Fruit fly (Drosophila melanogaster) whole organism, embryonic: ENCODE measurements around the gene CG2841.

ENCODE experiments used
- ATbp ChIP-seq: fragments of 200-800 bp; sonication (Bioruptor generic); optimal IDR thresholded peaks from 2 replicates; lab custom pipeline; 2017; ENCODE audit warnings: missing biosample characterization, mild to moderate bottlenecking, missing genetic modification characterization, missing genetic modification reagents
- Blimp-1 ChIP-seq: fragments of 200-800 bp; sonication (Bioruptor generic); optimal IDR thresholded peaks from 3 replicates; lab custom pipeline; 2018; ENCODE audit warnings: missing biosample characterization, missing genetic modification characterization, mild to moderate bottlenecking, moderate library complexity, missing genetic modification reagents
- CG10209 ChIP-seq: fragments of 200-800 bp; sonication (Bioruptor generic); optimal IDR thresholded peaks from 3 replicates; lab custom pipeline; 2017; ENCODE audit warnings: missing biosample characterization, mild to moderate bottlenecking, missing genetic modification characterization, missing genetic modification reagents
- CG11085 ChIP-seq: fragments of 200-800 bp; sonication (Bioruptor generic); IDR thresholded peaks from 2 replicates; pipeline ENCODE4 v1.3.6; 2022; ENCODE audit warnings: missing biosample characterization, missing genetic modification characterization
- CG11723 ChIP-seq: fragments of 200-800 bp; sonication (Bioruptor generic); optimal IDR thresholded peaks from 2 replicates; lab custom pipeline; 2017; ENCODE audit warnings: missing biosample characterization, mild to moderate bottlenecking, missing genetic modification characterization
- CG12391 ChIP-seq: fragments of 200-800 bp; sonication (Bioruptor generic); optimal IDR thresholded peaks from 3 replicates; lab custom pipeline; 2018; ENCODE audit warnings: missing biosample characterization, mild to moderate bottlenecking, missing genetic modification characterization, moderate library complexity
- CG12942 ChIP-seq: fragments of 200-800 bp; sonication (Bioruptor generic); optimal IDR thresholded peaks from 3 replicates; lab custom pipeline; 2016; ENCODE audit warnings: missing biosample characterization, missing genetic modification characterization
- CG14441 ChIP-seq: fragments of 200-800 bp; sonication (Bioruptor generic); IDR thresholded peaks from 2 replicates; pipeline ENCODE4 v1.3.6; 2022; ENCODE audit warnings: missing biosample characterization, missing genetic modification characterization
- CG15269 ChIP-seq: fragments of 200-800 bp; sonication (Bioruptor generic); optimal IDR thresholded peaks from 2 replicates; lab custom pipeline; 2018; ENCODE audit warnings: missing biosample characterization, mild to moderate bottlenecking, missing genetic modification characterization, moderate library complexity
- CG17328 ChIP-seq: fragments of 200-800 bp; sonication (Bioruptor generic); IDR thresholded peaks from 2 replicates; pipeline ENCODE4 v1.3.6; 2022; ENCODE audit warnings: missing biosample characterization, missing genetic modification characterization
- CG17359 ChIP-seq: fragments of 200-800 bp; sonication (Bioruptor generic); optimal IDR thresholded peaks from 3 replicates; lab custom pipeline; 2018; ENCODE audit warnings: missing biosample characterization, mild to moderate bottlenecking, missing genetic modification characterization, moderate library complexity
- CG17829 ChIP-seq: fragments of 200-800 bp; optimal IDR thresholded peaks from 2 replicates; lab custom pipeline; 2019; ENCODE audit warnings: missing biosample characterization, mild to moderate bottlenecking, missing genetic modification characterization, moderate library complexity
- CG18262 ChIP-seq: fragments of 200-800 bp; optimal IDR thresholded peaks from 3 replicates; lab custom pipeline; 2019; ENCODE audit warnings: missing biosample characterization, mild to moderate bottlenecking, missing genetic modification characterization, moderate library complexity
- CG4424 ChIP-seq: fragments of 200-800 bp; sonication (Bioruptor generic); optimal IDR thresholded peaks from 3 replicates; lab custom pipeline; 2016; ENCODE audit warnings: missing biosample characterization, missing genetic modification characterization
- CG6272 ChIP-seq: fragments of 200-800 bp; sonication (Bioruptor generic); IDR thresholded peaks from 2 replicates; pipeline ENCODE4 v1.3.6; 2022; ENCODE audit warnings: missing biosample characterization, missing genetic modification characterization
- CG6689 ChIP-seq: fragments of 200-800 bp; sonication (Bioruptor generic); IDR thresholded peaks from 2 replicates; pipeline ENCODE4 v1.3.6; 2022; ENCODE audit warnings: missing biosample characterization, missing genetic modification characterization
- CG6813 ChIP-seq: fragments of 200-800 bp; sonication (Bioruptor generic); optimal IDR thresholded peaks from 2 replicates; lab custom pipeline; 2017; ENCODE audit warnings: missing biosample characterization, missing genetic modification characterization, mild to moderate bottlenecking, moderate library complexity, missing genetic modification reagents
- CG7839 ChIP-seq: fragments of 200-800 bp; sonication (Bioruptor generic); optimal IDR thresholded peaks from 3 replicates; lab custom pipeline; 2018; ENCODE audit warnings: missing biosample characterization, mild to moderate bottlenecking, missing genetic modification characterization, moderate library complexity
- CG8388 ChIP-seq: fragments of 200-800 bp; sonication (Bioruptor generic); optimal IDR thresholded peaks from 2 replicates; lab custom pipeline; 2019; ENCODE audit warnings: missing biosample characterization, mild to moderate bottlenecking, missing genetic modification characterization, moderate library complexity
- CG9215 ChIP-seq: fragments of 200-800 bp; sonication (Bioruptor generic); IDR thresholded peaks from 2 replicates; pipeline ENCODE4 v1.3.6; 2022; ENCODE audit warnings: missing biosample characterization, missing genetic modification characterization
- CG9727 ChIP-seq: fragments of 200-800 bp; sonication (Bioruptor generic); optimal IDR thresholded peaks from 3 replicates; lab custom pipeline; 2017; ENCODE audit warnings: missing biosample characterization, mild to moderate bottlenecking, missing genetic modification characterization
- CoRest ChIP-seq: fragments of 200-800 bp; sonication (Bioruptor generic); optimal IDR thresholded peaks from 3 replicates; lab custom pipeline; 2018; ENCODE audit warnings: missing biosample characterization, mild to moderate bottlenecking, missing genetic modification characterization, moderate library complexity
- D19A ChIP-seq: fragments of 200-800 bp; optimal IDR thresholded peaks from 3 replicates; lab custom pipeline; 2019; ENCODE audit warnings: missing biosample characterization, mild to moderate bottlenecking, missing genetic modification characterization, moderate library complexity
- Deaf1 ChIP-seq: fragments of 200-800 bp; optimal IDR thresholded peaks from 3 replicates; lab custom pipeline; 2019; ENCODE audit warnings: missing biosample characterization, mild to moderate bottlenecking, missing genetic modification characterization, moderate library complexity
- Hmx ChIP-seq: fragments of 200-800 bp; sonication (Bioruptor generic); optimal IDR thresholded peaks from 2 replicates; lab custom pipeline; 2016; ENCODE audit warnings: missing biosample characterization, missing genetic modification characterization
- Hsf ChIP-seq: fragments of 200-800 bp; sonication (Bioruptor generic); optimal IDR thresholded peaks from 3 replicates; lab custom pipeline; 2016; ENCODE audit warnings: missing biosample characterization, missing genetic modification characterization
- PHDP ChIP-seq: fragments of 200-800 bp; sonication (Bioruptor generic); optimal IDR thresholded peaks from 3 replicates; lab custom pipeline; 2018; ENCODE audit warnings: missing biosample characterization, mild to moderate bottlenecking, missing genetic modification characterization, moderate library complexity
- Xbp1 ChIP-seq: fragments of 200-800 bp; sonication (Bioruptor generic); optimal IDR thresholded peaks from 3 replicates; lab custom pipeline; 2016; ENCODE audit warnings: missing biosample characterization, mild to moderate bottlenecking, missing genetic modification characterization
- az2 ChIP-seq: fragments of 200-800 bp; sonication (Bioruptor generic); optimal IDR thresholded peaks from 3 replicates; lab custom pipeline; 2016; ENCODE audit warnings: missing biosample characterization, missing genetic modification characterization
- bsh ChIP-seq, 2 experiments: fragments of 200-800 bp; sonication (Bioruptor generic); optimal IDR thresholded peaks; 2 replicates each; lab custom pipeline; 2017 to 2018; ENCODE audit warnings: mild to moderate bottlenecking in 2 of 2, missing biosample characterization in 2 of 2, missing genetic modification characterization in 2 of 2, moderate library complexity in 1 of 2
- cg ChIP-seq: fragments of 200-800 bp; sonication (Bioruptor generic); optimal IDR thresholded peaks from 3 replicates; lab custom pipeline; 2019; ENCODE audit warnings: missing biosample characterization, mild to moderate bottlenecking, missing genetic modification characterization, moderate library complexity
- danr ChIP-seq: fragments of 200-800 bp; sonication (Bioruptor generic); IDR thresholded peaks from 2 replicates; pipeline ENCODE4 v1.3.6; 2022; ENCODE audit warnings: missing biosample characterization, missing genetic modification characterization
- dm ChIP-seq: fragments of 200-800 bp; sonication (Bioruptor generic); optimal IDR thresholded peaks from 3 replicates; lab custom pipeline; 2016; ENCODE audit warnings: missing biosample characterization, missing genetic modification characterization
- dysf ChIP-seq: fragments of 200-800 bp; sonication (Bioruptor generic); IDR thresholded peaks from 3 replicates; pipeline ENCODE4 v1.3.6; 2022; ENCODE audit warnings: missing biosample characterization, missing genetic modification characterization
- gsb-n ChIP-seq: fragments of 200-800 bp; sonication (Bioruptor generic); optimal IDR thresholded peaks from 3 replicates; lab custom pipeline; 2018; ENCODE audit warnings: missing biosample characterization, mild to moderate bottlenecking, missing genetic modification characterization
- jigr1 ChIP-seq: fragments of 200-800 bp; sonication (Bioruptor generic); IDR thresholded peaks from 3 replicates; pipeline ENCODE4 v1.3.6; 2022; ENCODE audit warnings: missing biosample characterization, missing genetic modification characterization
- klu ChIP-seq: fragments of 200-800 bp; sonication (Bioruptor generic); IDR thresholded peaks from 2 replicates; pipeline ENCODE4 v1.3.6; 2022; ENCODE audit warnings: missing biosample characterization, missing genetic modification characterization
- lab ChIP-seq: fragments of 200-800 bp; sonication (Bioruptor generic); optimal IDR thresholded peaks from 3 replicates; lab custom pipeline; 2017; ENCODE audit warnings: missing biosample characterization, missing genetic modification characterization, mild to moderate bottlenecking, moderate library complexity, missing genetic modification reagents
- lmd ChIP-seq: fragments of 200-800 bp; sonication (Bioruptor generic); IDR thresholded peaks from 2 replicates; pipeline ENCODE4 v1.3.6; 2022; ENCODE audit warnings: missing biosample characterization, missing genetic modification characterization
- sens ChIP-seq: fragments of 200-800 bp; sonication (Bioruptor generic); peaks from one replicate; lab custom pipeline; 2016; ENCODE audit warnings: missing biosample characterization, missing genetic modification characterization
- shn ChIP-seq: fragments of 200-800 bp; sonication (Bioruptor generic); optimal IDR thresholded peaks from 3 replicates; lab custom pipeline; 2016; ENCODE audit warnings: missing biosample characterization, missing genetic modification characterization
- slbo ChIP-seq: fragments of 200-800 bp; sonication (Bioruptor generic); IDR thresholded peaks from 2 replicates; pipeline ENCODE4 v1.3.6; 2022; ENCODE audit warnings: missing biosample characterization, missing genetic modification characterization
- tap ChIP-seq: fragments of 200-800 bp; optimal IDR thresholded peaks from 3 replicates; lab custom pipeline; 2019; ENCODE audit warnings: missing biosample characterization, mild to moderate bottlenecking, missing genetic modification characterization, moderate library complexity
- tio ChIP-seq: fragments of 200-800 bp; sonication (Bioruptor generic); optimal IDR thresholded peaks from 2 replicates; lab custom pipeline; 2017; ENCODE audit warnings: missing biosample characterization, missing genetic modification characterization, inconsistent platforms
- unpg ChIP-seq: fragments of 200-800 bp; sonication (Bioruptor generic); optimal IDR thresholded peaks from 3 replicates; lab custom pipeline; 2018; ENCODE audit warnings: missing biosample characterization, mild to moderate bottlenecking, missing genetic modification characterization, moderate library complexity
- vfl ChIP-seq: fragments of 200-800 bp; sonication (Bioruptor generic); optimal IDR thresholded peaks from 2 replicates; lab custom pipeline; 2016; ENCODE audit warnings: missing biosample characterization, missing genetic modification characterization
- zen ChIP-seq: fragments of 200-800 bp; sonication (Bioruptor generic); optimal IDR thresholded peaks from 3 replicates; lab custom pipeline; 2018; ENCODE audit warnings: missing biosample characterization, mild to moderate bottlenecking, missing genetic modification characterization, moderate library complexity

Gene CG2841

dm6 chrX:2383121-2383848 lies 17.1 kb upstream of the CG2841 start (continued):
- no peak for TF ChIP-seq CG11085 (GFP tag; lab: Robert Waterston, UW)
- peak; percentile 30 for TF ChIP-seq CG6813 (GFP tag; lab: Kevin White, UChicago)
- peak; percentile 41 for TF ChIP-seq zen (tag; lab: Kevin White, UChicago)
- peak; percentile 37 for TF ChIP-seq Deaf1 (tag; lab: Kevin White, UChicago)
- TF ChIP-seq CG9727 (GFP tag; lab: Kevin White, UChicago): peak; percentile 9
- TF ChIP-seq tap (tag; lab: Kevin White, UChicago): no peak
- TF ChIP-seq vfl: no peak
- TF ChIP-seq, all 482 proteins: peak for 21

- TF ChIP-seq tio (GFP tag; lab: Kevin White, UChicago): peak; percentile 2
- peak; percentile 37; the same call in 1 of the 2 replicates for TF ChIP-seq CG17328 (GFP tag; lab: Robert Waterston, UW)
- TF ChIP-seq CG12391 (tag; lab: Kevin White, UChicago): peak; percentile 21
- no peak for TF ChIP-seq CG4424
- no peak for TF ChIP-seq Hsf (GFP tag; lab: Kevin White, UChicago)
- TF ChIP-seq danr (GFP tag; lab: Robert Waterston, UW): no peak
- peak; percentile 18 for TF ChIP-seq CG9727 (GFP tag; lab: Kevin White, UChicago)
- TF ChIP-seq dysf: 0 out of 3 replicates have a peak, but pooled peaks have one; percentile 29
- peak; percentile 7 for TF ChIP-seq CG17829 (tag; lab: Kevin White, UChicago)
- 0 out of 2 replicates have a peak, but pooled peaks have one; percentile 10 for TF ChIP-seq CG14441 (GFP tag; lab: Robert Waterston, UW)
- TF ChIP-seq CG12942 (GFP tag; lab: Kevin White, UChicago): peak; percentile 7
- no peak for TF ChIP-seq klu (GFP tag; lab: Robert Waterston, UW)
- TF ChIP-seq PHDP (tag; lab: Kevin White, UChicago): peak; percentile 4
- TF ChIP-seq CG7839 (tag; lab: Kevin White, UChicago): peak; percentile 33
- peak; percentile 8 for TF ChIP-seq lab (GFP tag; lab: Kevin White, UChicago)
- TF ChIP-seq CG6689 (GFP tag; lab: Robert Waterston, UW): peak; percentile 23; the same call in 1 of the 2 replicates
- peak; percentile 36 for TF ChIP-seq CG18262 (tag; lab: Kevin White, UChicago)
- peak; percentile 19 for TF ChIP-seq az2 (GFP tag; lab: Kevin White, UChicago)
- no peak for TF ChIP-seq CG8388
- TF ChIP-seq CG17359 (tag; lab: Kevin White, UChicago): peak; percentile 17
- TF ChIP-seq Blimp-1 (GFP tag; lab: Kevin White, UChicago): peak; percentile 14
- no peak for TF ChIP-seq gsb-n (tag; lab: Kevin White, UChicago)
- TF ChIP-seq ATbp (GFP tag; lab: Kevin White, UChicago): peak; percentile 16
- TF ChIP-seq CG9215 (GFP tag; lab: Robert Waterston, UW): no peak
- TF ChIP-seq CoRest (tag; lab: Kevin White, UChicago): peak; percentile 3
- TF ChIP-seq cg (GFP tag; lab: Kevin White, UChicago): no peak
- no peak for TF ChIP-seq shn (GFP tag; lab: Kevin White, UChicago)
- TF ChIP-seq CG6272 (GFP tag; lab: Robert Waterston, UW): no peak
- peak; percentile 1 to 23 for TF ChIP-seq bsh (GFP tag; optimal IDR thresholded peaks at IDR 0.05; lab: Kevin White, UChicago)
- TF ChIP-seq D19A (tag; lab: Kevin White, UChicago): peak; percentile 21
- peak; percentile 29; the same call in 1 of the 2 replicates for TF ChIP-seq lmd (GFP tag; lab: Robert Waterston, UW)
- no peak for TF ChIP-seq CG11723 (GFP tag; lab: Kevin White, UChicago)
- 0 out of 2 replicates have a peak, but pooled peaks have one; percentile 15 for TF ChIP-seq slbo
- peak; percentile 30 for TF ChIP-seq CG15269
- no peak for TF ChIP-seq jigr1 (GFP tag; lab: Robert Waterston, UW)
- TF ChIP-seq sens (GFP tag; lab: Kevin White, UChicago): peak; percentile 79
- TF ChIP-seq dm: no peak
- no peak for TF ChIP-seq Hmx (GFP tag; lab: Kevin White, UChicago)
- peak; percentile 25 for TF ChIP-seq unpg (GFP tag; lab: Kevin White, UChicago)
- TF ChIP-seq Xbp1 (GFP tag; lab: Kevin White, UChicago): peak; percentile 24
- TF ChIP-seq CG10209 (GFP tag; lab: Kevin White, UChicago): peak; percentile 10
Observed at dm6 chrX:2365405-2365804, 751 bp downstream of the CG2841 start.
